Worm (Caenorhabditis elegans) whole organism, L4 larva: ENCODE results near the gene C28F5.1.
A peak's percentile ranks its signal among the peaks of the same experiment; 100 is the strongest.

ENCODE experiments used
- D1046.2 ChIP-seq: fragments of 200-800 bp; sonication (Bioruptor generic); IDR thresholded peaks from 2 replicates; pipeline ENCODE4 v1.3.6; 2022; ENCODE audit warnings: missing genetic modification characterization, missing compliant biosample characterization
- F10B5.3 ChIP-seq: sonication (generic microtip); optimal IDR thresholded peaks from 2 replicates; lab custom pipeline; 2016; ENCODE audit warnings: mild to moderate bottlenecking, missing genetic modification characterization, missing compliant biosample characterization
- F26F4.8 ChIP-seq: fragments of 200-800 bp; sonication (Bioruptor generic); conservative IDR thresholded peaks from 2 replicates; pipeline ENCODE4 v1.3.6; 2022; ENCODE audit warnings: missing genetic modification characterization, missing compliant biosample characterization
- F37D6.2 ChIP-seq: sonication (generic microtip); optimal IDR thresholded peaks from 2 replicates; lab custom pipeline; 2016; ENCODE audit warnings: mild to moderate bottlenecking, missing genetic modification characterization, missing compliant biosample characterization
- Y48G9A.11 ChIP-seq: fragments of 200-800 bp; sonication (Bioruptor generic); IDR thresholded peaks from 2 replicates; pipeline ENCODE4 v1.3.6; 2022; ENCODE audit warnings: missing genetic modification reagents, missing genetic modification characterization, missing compliant biosample characterization
- Y5F2A.4 ChIP-seq: fragments of 200-800 bp; sonication (Bioruptor generic); optimal IDR thresholded peaks from 2 replicates; lab custom pipeline; 2018; ENCODE audit warnings: mild to moderate bottlenecking, missing genetic modification characterization, missing compliant biosample characterization
- aha-1 ChIP-seq: fragments of 150-350 bp; peaks from one replicate; lab custom pipeline; 2014; ENCODE audit warnings: missing biosample characterization, missing genetic modification characterization
- attf-4 ChIP-seq: sonication (generic microtip); optimal IDR thresholded peaks from 3 replicates; lab custom pipeline; 2017; ENCODE audit warnings: missing biosample characterization, missing genetic modification characterization
- ceh-32 ChIP-seq: sonication (generic microtip); optimal IDR thresholded peaks from 2 replicates; lab custom pipeline; 2016; ENCODE audit warnings: mild to moderate bottlenecking, missing genetic modification characterization, missing compliant biosample characterization; ENCODE audit not compliant: poor library complexity
- ctbp-1 ChIP-seq: fragments of 200-800 bp; sonication (Bioruptor generic); IDR thresholded peaks from 2 replicates; pipeline ENCODE4 v1.3.6; 2022; ENCODE audit warnings: missing genetic modification reagents, missing genetic modification characterization, missing compliant biosample characterization
- daf-12 ChIP-seq: fragments of 150-350 bp; optimal IDR thresholded peaks from 2 replicates; lab custom pipeline; 2014; ENCODE audit warnings: missing biosample characterization, missing genetic modification reagents, missing genetic modification characterization
- dmd-8 ChIP-seq: fragments of 200-800 bp; sonication (Bioruptor generic); IDR thresholded peaks from 2 replicates; pipeline ENCODE4 v1.3.6; 2022; ENCODE audit warnings: missing genetic modification characterization, missing compliant biosample characterization
- dmd-9 ChIP-seq: fragments of 200-800 bp; sonication (Bioruptor generic); IDR thresholded peaks from 2 replicates; pipeline ENCODE4 v1.3.6; 2022; ENCODE audit warnings: missing genetic modification reagents, missing genetic modification characterization, missing compliant biosample characterization
- dpl-1 ChIP-seq: fragments of 150-350 bp; optimal IDR thresholded peaks from 2 replicates; lab custom pipeline; 2014; ENCODE audit warnings: missing biosample characterization, missing genetic modification reagents, missing genetic modification characterization
- duxl-1 ChIP-seq: sonication (generic microtip); optimal IDR thresholded peaks from 2 replicates; lab custom pipeline; 2016; ENCODE audit warnings: mild to moderate bottlenecking, missing genetic modification characterization, moderate library complexity, missing compliant biosample characterization; ENCODE audit not compliant: poor library complexity
- dve-1 ChIP-seq: sonication (generic microtip); optimal IDR thresholded peaks from 2 replicates; lab custom pipeline; 2017; ENCODE audit warnings: antibody characterized with exemption, mild to moderate bottlenecking, missing genetic modification characterization, missing compliant biosample characterization; ENCODE audit not compliant: insufficient read depth
- fos-1 ChIP-seq: fragments of 150-350 bp; optimal IDR thresholded peaks from 2 replicates; lab custom pipeline; 2014; ENCODE audit warnings: missing biosample characterization, missing genetic modification characterization
- hlh-30 ChIP-seq: sonication (generic microtip); optimal IDR thresholded peaks from 2 replicates; lab custom pipeline; 2017; ENCODE audit warnings: antibody characterized with exemption, mild to moderate bottlenecking, missing genetic modification characterization, missing compliant biosample characterization; ENCODE audit not compliant: insufficient read depth
- lim-7 ChIP-seq: fragments of 200-800 bp; sonication (Bioruptor generic); IDR thresholded peaks from 2 replicates; pipeline ENCODE4 v1.3.6; 2022; ENCODE audit warnings: missing genetic modification characterization, missing compliant biosample characterization
- lir-3 ChIP-seq: sonication (generic microtip); optimal IDR thresholded peaks from 2 replicates; lab custom pipeline; 2016; ENCODE audit warnings: mild to moderate bottlenecking, missing genetic modification characterization, missing compliant biosample characterization
- lsy-2 ChIP-seq, 2 experiments: fragments of 150-350 bp in 1 of 2; sonication (generic microtip) in 1 of 2; optimal IDR thresholded peaks; 2 replicates each; lab custom pipeline; 2014 to 2017; ENCODE audit warnings: missing biosample characterization in 2 of 2, missing genetic modification characterization in 2 of 2
- madf-5 ChIP-seq, 2 experiments: fragments of 200-800 bp; sonication (Bioruptor generic); IDR thresholded peaks; 2 replicates each; pipeline ENCODE4 v1.3.6; 2022; ENCODE audit warnings: missing compliant biosample characterization in 2 of 2, missing genetic modification characterization in 2 of 2
- mdl-1 ChIP-seq, 2 experiments: fragments of 150-350 bp in 1 of 2; sonication (generic microtip) in 1 of 2; optimal IDR thresholded peaks; 2 replicates each; lab custom pipeline; 2014 to 2017; ENCODE audit warnings: missing biosample characterization in 2 of 2, missing genetic modification characterization in 2 of 2
- mep-1 ChIP-seq: fragments of 150-350 bp; sonication (generic microtip); optimal IDR thresholded peaks from 3 replicates; lab custom pipeline; 2014; ENCODE audit warnings: missing biosample characterization, missing genetic modification characterization
- mxl-3 ChIP-seq: fragments of 200-800 bp; sonication (Bioruptor generic); optimal IDR thresholded peaks from 2 replicates; lab custom pipeline; 2018; ENCODE audit warnings: mild to moderate bottlenecking, missing genetic modification characterization, missing compliant biosample characterization
- nhr-10 ChIP-seq: fragments of 150-350 bp; optimal IDR thresholded peaks from 2 replicates; lab custom pipeline; 2014; ENCODE audit warnings: missing biosample characterization, missing genetic modification characterization
- nhr-237 ChIP-seq: sonication (generic microtip); optimal IDR thresholded peaks from 2 replicates; lab custom pipeline; 2017; ENCODE audit warnings: missing biosample characterization, missing genetic modification characterization
- nhr-42 ChIP-seq: fragments of 200-800 bp; sonication (Bioruptor generic); IDR thresholded peaks from 2 replicates; pipeline ENCODE4 v1.3.6; 2022; ENCODE audit warnings: missing genetic modification characterization, missing compliant biosample characterization
- nhr-77 ChIP-seq: fragments of 150-350 bp; optimal IDR thresholded peaks from 2 replicates; lab custom pipeline; 2014; ENCODE audit warnings: missing biosample characterization, missing genetic modification characterization
- php-3 ChIP-seq: fragments of 200-800 bp; sonication (Bioruptor generic); IDR thresholded peaks from 2 replicates; pipeline ENCODE4 v1.3.6; 2022; ENCODE audit warnings: missing genetic modification reagents, missing genetic modification characterization, missing compliant biosample characterization
- saeg-2 ChIP-seq: fragments of 200-800 bp; sonication (Bioruptor generic); IDR thresholded peaks from 2 replicates; pipeline ENCODE4 v1.3.6; 2022; ENCODE audit warnings: missing genetic modification reagents, missing genetic modification characterization, missing compliant biosample characterization
- sdz-12 ChIP-seq: fragments of 200-800 bp; sonication (Bioruptor generic); optimal IDR thresholded peaks from 2 replicates; lab custom pipeline; 2018; ENCODE audit warnings: mild to moderate bottlenecking, missing genetic modification characterization, missing compliant biosample characterization
- skn-1 ChIP-seq: fragments of 150-350 bp; optimal IDR thresholded peaks from 2 replicates; lab custom pipeline; 2014; ENCODE audit warnings: missing biosample characterization, missing genetic modification characterization
- snpc-1.2 ChIP-seq: fragments of 200-800 bp; sonication (Bioruptor generic); IDR thresholded peaks from 2 replicates; pipeline ENCODE4 v1.3.6; 2022; ENCODE audit warnings: missing genetic modification reagents, missing genetic modification characterization, missing compliant biosample characterization
- spr-1 ChIP-seq: sonication (generic microtip); optimal IDR thresholded peaks from 2 replicates; lab custom pipeline; 2016; ENCODE audit warnings: mild to moderate bottlenecking, missing genetic modification characterization, missing compliant biosample characterization
- spr-3 ChIP-seq: fragments of 200-800 bp; sonication (Bioruptor generic); optimal IDR thresholded peaks from 2 replicates; lab custom pipeline; 2018; ENCODE audit warnings: mild to moderate bottlenecking, missing genetic modification characterization, missing compliant biosample characterization
- tra-1 ChIP-seq: fragments of 200-800 bp; sonication (Bioruptor generic); IDR thresholded peaks from 2 replicates; pipeline ENCODE4 v1.3.6; 2022; ENCODE audit warnings: missing genetic modification reagents, missing genetic modification characterization, missing compliant biosample characterization
- zfp-2 ChIP-seq: sonication (generic microtip); optimal IDR thresholded peaks from 2 replicates; lab custom pipeline; 2016; ENCODE audit warnings: mild to moderate bottlenecking, missing genetic modification characterization, missing compliant biosample characterization
- zfp-3 ChIP-seq: fragments of 200-800 bp; sonication (Bioruptor generic); conservative IDR thresholded peaks from 2 replicates; pipeline ENCODE4 v1.3.6; 2022; ENCODE audit warnings: missing genetic modification reagents, missing genetic modification characterization, missing compliant biosample characterization
- zip-11 ChIP-seq: fragments of 200-800 bp; sonication (Bioruptor generic); IDR thresholded peaks from 2 replicates; pipeline ENCODE4 v1.3.6; 2022; ENCODE audit warnings: missing genetic modification characterization, missing compliant biosample characterization
- ztf-7 ChIP-seq: fragments of 150-350 bp; optimal IDR thresholded peaks from 2 replicates; lab custom pipeline; 2014; ENCODE audit warnings: missing biosample characterization, missing genetic modification characterization

Gene C28F5.1

DNA sequence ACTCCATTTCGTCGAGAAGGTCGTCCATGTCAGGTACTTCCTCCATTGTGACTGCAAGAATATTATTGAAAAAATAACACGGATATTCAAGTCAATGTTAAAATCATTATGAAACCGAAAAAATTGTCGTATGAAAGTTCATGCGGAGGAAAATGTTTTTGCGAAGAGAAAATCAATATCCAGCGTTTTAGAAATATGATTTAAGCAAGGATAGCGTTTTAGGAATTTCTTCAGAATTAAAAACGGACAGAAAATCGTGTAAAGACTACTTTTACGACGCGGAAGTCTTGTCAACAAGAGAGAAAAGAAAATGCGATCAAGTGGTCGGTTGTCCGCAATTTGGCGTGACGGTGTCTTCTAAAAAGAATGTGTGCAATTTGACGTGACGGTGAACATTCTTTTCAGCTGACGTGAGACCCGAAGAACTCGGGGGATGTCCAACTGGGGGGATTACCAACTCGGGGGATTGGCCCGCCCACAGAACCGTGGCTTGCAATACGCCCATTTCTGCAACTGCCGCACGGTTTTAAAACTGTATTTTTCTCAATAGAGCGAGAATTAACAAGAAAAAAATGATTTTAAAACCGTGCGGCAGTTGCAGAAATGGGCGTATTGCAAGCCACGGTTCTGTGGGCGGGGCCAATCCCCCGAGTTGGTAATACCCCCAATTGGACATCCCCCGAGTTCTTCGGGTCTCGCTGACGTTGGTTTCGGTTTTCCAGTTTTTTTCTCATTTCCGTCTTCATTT is 26.4 kb upstream of the C28F5.1 start, which contains the start of the genes aka-1 and ubc-6 (continued):
- TF ChIP-seq ztf-7 (peak; percentile 14), zip-11 (GFP tag; lab: Robert Waterston, UW) (no peak), lsy-2 (tag; optimal IDR thresholded peaks at IDR 0.05; lab: Kevin White, UChicago) (peak; percentile 72 to 86), sdz-12 (GFP tag; lab: Kevin White, UChicago) (no peak), dpl-1 (GFP tag; lab: Kevin White, UChicago) (peak; percentile 63), nhr-237 (tag; lab: Kevin White, UChicago) (no peak), F37D6.2 (tag; lab: Kevin White, UChicago) (peak; percentile 78), daf-12 (tag; lab: Kevin White, UChicago) (no peak), lir-3 (no peak), madf-5 (GFP tag; IDR thresholded peaks at IDR 0.05; lab: Robert Waterston, UW) (peak; percentile 34 to 85; a peak in 2 of 4 replicates), dmd-9 (GFP tag; lab: Robert Waterston, UW) (peak; percentile 89), fos-1 (no peak), hlh-30 (peak; percentile 92), php-3 (GFP tag; lab: Robert Waterston, UW) (peak; percentile 84), zfp-3 (GFP tag; lab: Robert Waterston, UW) (peak; percentile 81), nhr-10 (tag; lab: Kevin White, UChicago) (peak; percentile 56), dmd-8 (GFP tag; lab: Robert Waterston, UW) (peak; percentile 71; the same call in 1 of the 2 replicates), Y48G9A.11 (GFP tag; lab: Robert Waterston, UW) (peak; percentile 90), spr-1 (tag; lab: Kevin White, UChicago) (peak; percentile 86), ctbp-1 (GFP tag; lab: Robert Waterston, UW) (peak; percentile 95)

DNA sequence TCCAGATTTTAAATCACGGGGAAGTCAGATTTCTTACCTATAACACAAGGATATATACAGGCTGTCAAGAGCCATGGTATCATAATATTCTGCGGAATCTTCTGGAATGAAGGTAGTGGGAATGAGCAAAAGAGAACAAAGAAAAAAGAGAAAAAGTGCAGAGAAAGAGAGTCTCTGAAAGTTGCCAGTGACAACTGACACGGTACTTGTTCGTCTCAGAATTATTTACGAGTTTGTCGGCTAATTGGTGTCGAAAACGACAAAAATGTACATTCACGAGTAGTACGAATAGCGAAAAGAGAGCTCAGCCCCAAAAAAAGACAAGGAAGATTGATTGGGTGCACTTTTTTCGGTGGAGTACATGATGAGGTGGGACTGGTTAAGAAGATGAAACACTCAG is 22.1 kb upstream of the C28F5.1 start, which contains the start of gene cah-2:
Gene cah-2, minus strand, starts transcription at position 101 of the 400 bp plus-strand sequence.
- TF ChIP-seq F10B5.3 (tag; lab: Kevin White, UChicago) (no peak), dve-1 (no peak), tra-1 (no peak), attf-4 (tag; lab: Kevin White, UChicago) (no peak), nhr-42 (GFP tag; lab: Robert Waterston, UW) (no peak), mxl-3 (GFP tag; lab: Kevin White, UChicago) (no peak), zfp-2 (tag; lab: Kevin White, UChicago) (no peak), D1046.2 (GFP tag; lab: Robert Waterston, UW) (no peak), duxl-1 (tag; lab: Kevin White, UChicago) (no peak), daf-12 (tag; lab: Kevin White, UChicago) (no peak), F26F4.8 (no peak), ceh-32 (tag; lab: Kevin White, UChicago) (no peak), Y5F2A.4 (GFP tag; lab: Kevin White, UChicago) (no peak), nhr-77 (tag; lab: Kevin White, UChicago) (no peak), ztf-7 (no peak)

DNA sequence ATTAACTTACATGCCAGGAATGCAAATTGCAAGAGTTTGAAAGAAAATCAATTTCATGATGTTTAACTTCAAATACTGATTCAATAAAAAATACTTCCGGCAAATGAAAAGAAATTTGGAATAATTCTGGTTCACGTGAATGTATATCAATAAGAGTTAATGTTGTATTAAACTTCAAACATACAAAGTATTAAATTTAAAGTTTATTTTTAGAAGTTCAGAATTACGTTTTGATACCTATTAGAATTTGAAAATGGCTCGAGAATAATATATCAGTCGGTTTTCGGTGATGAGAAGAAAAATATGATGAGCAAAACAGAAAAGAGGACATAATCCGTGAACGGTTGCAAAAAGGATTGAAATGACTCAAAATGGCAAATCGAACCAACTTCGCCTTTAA is 15.5 kb upstream of the C28F5.1 start, which contains the start of gene D1022.9:
Gene D1022.9, minus strand, starts transcription at position 101 of the 400 bp plus-strand sequence.
- no peak for TF ChIP-seq snpc-1.2
- no peak for TF ChIP-seq mep-1 (tag; lab: Kevin White, UChicago)
- TF ChIP-seq, all 104 proteins: peak for 0

DNA sequence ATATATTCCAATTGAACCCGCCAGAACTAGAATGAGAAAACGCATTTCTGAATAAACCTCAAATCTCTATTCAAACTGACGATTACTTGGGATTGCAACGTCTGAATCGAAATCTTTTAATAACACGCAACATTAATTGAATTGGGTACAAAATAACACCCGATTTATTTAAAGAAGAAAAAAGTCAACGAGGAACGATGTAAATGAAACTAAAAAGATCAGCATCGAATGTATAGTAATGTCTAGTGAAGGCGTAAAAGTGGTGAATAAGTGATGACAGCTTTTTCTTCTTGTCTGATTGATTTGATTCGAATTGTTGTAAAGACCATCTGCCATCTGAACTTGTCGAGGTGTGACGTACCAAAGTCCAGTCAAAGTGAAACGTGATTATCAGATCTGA is 11.5 kb upstream of the C28F5.1 start, which contains the start of gene nas-23:
Gene nas-23, minus strand, starts transcription at position 101 of the 400 bp plus-strand sequence.
- no peak for TF ChIP-seq mdl-1 (tag; optimal IDR thresholded peaks at IDR 0.05; lab: Kevin White, UChicago)
- TF ChIP-seq saeg-2 (GFP tag; lab: Robert Waterston, UW): no peak
- no peak for TF ChIP-seq spr-3 (GFP tag; lab: Kevin White, UChicago)
- TF ChIP-seq lim-7 (GFP tag; lab: Robert Waterston, UW): no peak
- TF ChIP-seq aha-1 (tag; lab: Kevin White, UChicago): peak; percentile 73
- no peak for TF ChIP-seq skn-1 (tag; lab: Kevin White, UChicago)
